Worm (Caenorhabditis elegans) whole organism, mixed stage, embryonic: Measurements from ENCODE around the gene C36C9.6.
"Not testable (repeated sequence)": the region's sequence is repeated elsewhere in the genome, so short reads cannot be mapped to it uniquely, and the experiment has no call there.

ENCODE experiments used
- bed-3 ChIP-seq: fragments of 200-800 bp; sonication (Bioruptor generic); optimal IDR thresholded peaks from 3 replicates; lab custom pipeline; 2018; ENCODE audit warnings: mild to moderate bottlenecking, missing genetic modification characterization, moderate library complexity, missing compliant biosample characterization
- blmp-1 ChIP-seq: fragments of 150-350 bp; optimal IDR thresholded peaks from 2 replicates; lab custom pipeline; 2014; ENCODE audit warnings: missing biosample characterization, missing genetic modification characterization
- ceh-39 ChIP-seq: fragments of 150-350 bp; optimal IDR thresholded peaks from 2 replicates; lab custom pipeline; 2014; ENCODE audit warnings: missing biosample characterization, missing genetic modification characterization
- ceh-43 ChIP-seq: fragments of 200-800 bp; sonication (Bioruptor generic); optimal IDR thresholded peaks from 2 replicates; lab custom pipeline; 2018; ENCODE audit warnings: mild to moderate bottlenecking, missing genetic modification characterization, moderate library complexity, missing compliant biosample characterization
- ceh-83 ChIP-seq: fragments of 200-800 bp; sonication (Bioruptor generic); optimal IDR thresholded peaks from 2 replicates; lab custom pipeline; 2018; ENCODE audit warnings: mild to moderate bottlenecking, missing genetic modification characterization, missing compliant biosample characterization
- ces-1 ChIP-seq: fragments of 150-350 bp; optimal IDR thresholded peaks from 2 replicates; lab custom pipeline; 2014; ENCODE audit warnings: missing biosample characterization, missing genetic modification reagents, missing genetic modification characterization
- cnd-1 ChIP-seq: fragments of 200-800 bp; sonication (Bioruptor generic); optimal IDR thresholded peaks from 2 replicates; lab custom pipeline; 2018; ENCODE audit warnings: mild to moderate bottlenecking, missing genetic modification characterization, missing compliant biosample characterization
- drap-1 ChIP-seq: fragments of 200-800 bp; sonication (Bioruptor generic); optimal IDR thresholded peaks from 3 replicates; lab custom pipeline; 2018; ENCODE audit warnings: mild to moderate bottlenecking, missing genetic modification characterization, missing compliant biosample characterization
- elt-1 ChIP-seq: sonication (generic microtip); optimal IDR thresholded peaks from 2 replicates; lab custom pipeline; 2017; ENCODE audit warnings: missing genetic modification characterization, mild to moderate bottlenecking, missing compliant biosample characterization, antibody characterized with exemption, moderate library complexity, borderline replicate concordance; ENCODE audit not compliant: insufficient read depth
- elt-3 ChIP-seq: fragments of 150-350 bp; optimal IDR thresholded peaks from 2 replicates; lab custom pipeline; 2014; ENCODE audit warnings: missing biosample characterization, missing genetic modification characterization
- ham-2 ChIP-seq: fragments of 200-800 bp; sonication (Bioruptor generic); optimal IDR thresholded peaks from 2 replicates; lab custom pipeline; 2018; ENCODE audit warnings: mild to moderate bottlenecking, missing genetic modification characterization, missing compliant biosample characterization
- hlh-1 ChIP-seq: fragments of 150-350 bp; optimal IDR thresholded peaks from 2 replicates; lab custom pipeline; 2014; ENCODE audit warnings: missing biosample characterization, missing genetic modification reagents, missing genetic modification characterization
- lin-13 ChIP-seq: fragments of 150-350 bp; optimal IDR thresholded peaks from 2 replicates; lab custom pipeline; 2014; ENCODE audit warnings: missing biosample characterization, missing genetic modification characterization
- lin-32 ChIP-seq: fragments of 200-800 bp; sonication (Bioruptor generic); optimal IDR thresholded peaks from 2 replicates; lab custom pipeline; 2018; ENCODE audit warnings: mild to moderate bottlenecking, missing genetic modification characterization, missing compliant biosample characterization
- lsy-2 ChIP-seq: fragments of 150-350 bp; optimal IDR thresholded peaks from 2 replicates; lab custom pipeline; 2014; ENCODE audit warnings: missing biosample characterization, missing genetic modification characterization
- mab-5 ChIP-seq: fragments of 150-350 bp; optimal IDR thresholded peaks from 2 replicates; lab custom pipeline; 2014; ENCODE audit warnings: missing biosample characterization, missing genetic modification characterization
- mep-1 ChIP-seq: fragments of 150-350 bp; optimal IDR thresholded peaks from 2 replicates; lab custom pipeline; 2017; ENCODE audit warnings: missing biosample characterization, missing genetic modification reagents, missing genetic modification characterization, inconsistent platforms
- nhr-12 ChIP-seq: fragments of 150-350 bp; optimal IDR thresholded peaks from 2 replicates; lab custom pipeline; 2014; ENCODE audit warnings: missing biosample characterization, missing genetic modification characterization
- nhr-2 ChIP-seq: fragments of 150-350 bp; optimal IDR thresholded peaks from 2 replicates; lab custom pipeline; 2014; ENCODE audit warnings: missing biosample characterization, missing genetic modification characterization
- nhr-237 ChIP-seq: fragments of 150-350 bp; optimal IDR thresholded peaks from 2 replicates; lab custom pipeline; 2014; ENCODE audit warnings: missing biosample characterization, missing genetic modification characterization
- nhr-28 ChIP-seq: fragments of 150-350 bp; optimal IDR thresholded peaks from 2 replicates; lab custom pipeline; 2014; ENCODE audit warnings: missing biosample characterization, missing genetic modification characterization
- nhr-76 ChIP-seq: sonication (generic microtip); optimal IDR thresholded peaks from 2 replicates; lab custom pipeline; 2017; ENCODE audit warnings: missing biosample characterization, missing genetic modification characterization
- pha-4 ChIP-seq: fragments of 150-350 bp; optimal IDR thresholded peaks from 2 replicates; lab custom pipeline; 2018; ENCODE audit warnings: missing biosample characterization, missing genetic modification reagents, missing genetic modification characterization
- sem-2 ChIP-seq: fragments of 200-800 bp; sonication (Bioruptor generic); optimal IDR thresholded peaks from 2 replicates; lab custom pipeline; 2018; ENCODE audit warnings: mild to moderate bottlenecking, missing genetic modification characterization, missing compliant biosample characterization
- snpc-4 ChIP-seq: fragments of 150-350 bp; optimal IDR thresholded peaks from 2 replicates; lab custom pipeline; 2014; ENCODE audit warnings: missing biosample characterization, missing genetic modification characterization
- sptf-1 ChIP-seq: sonication (generic microtip); optimal IDR thresholded peaks from 2 replicates; lab custom pipeline; 2017; ENCODE audit warnings: mild to moderate bottlenecking, missing genetic modification characterization, moderate library complexity, missing compliant biosample characterization
- tbx-8 ChIP-seq: fragments of 200-800 bp; sonication (Bioruptor generic); optimal IDR thresholded peaks from 2 replicates; lab custom pipeline; 2018; ENCODE audit warnings: mild to moderate bottlenecking, missing genetic modification characterization, moderate library complexity, missing compliant biosample characterization
- unc-120 ChIP-seq: sonication (generic microtip); optimal IDR thresholded peaks from 2 replicates; lab custom pipeline; 2017; ENCODE audit warnings: missing genetic modification characterization, missing compliant biosample characterization; ENCODE audit not compliant: poor library complexity, severe bottlenecking
- unc-39 ChIP-seq: fragments of 150-350 bp; optimal IDR thresholded peaks from 2 replicates; lab custom pipeline; 2014; ENCODE audit warnings: missing biosample characterization, missing genetic modification characterization
- unc-62 ChIP-seq: fragments of 150-350 bp; optimal IDR thresholded peaks from 2 replicates; lab custom pipeline; 2014; ENCODE audit warnings: missing biosample characterization, missing genetic modification reagents, missing genetic modification characterization
- zip-8 ChIP-seq: fragments of 150-350 bp; optimal IDR thresholded peaks from 2 replicates; lab custom pipeline; 2014; ENCODE audit warnings: missing biosample characterization, missing genetic modification characterization
- ztf-11 ChIP-seq: fragments of 150-350 bp; optimal IDR thresholded peaks from 2 replicates; lab custom pipeline; 2014; ENCODE audit warnings: missing biosample characterization, missing genetic modification characterization

The C36C9.6 gene

ce11 chrX:1703840-1704239 is 13.0 kb upstream of the C36C9.6 start, which contains the start of gene C36C9.5:
Gene C36C9.5, minus strand, starts transcription at chrX:1703940.
- no peak for TF ChIP-seq nhr-76 (tag; lab: Kevin White, UChicago)
- no peak for TF ChIP-seq pha-4
- no peak for TF ChIP-seq ceh-39
- no peak for TF ChIP-seq lsy-2 (tag; lab: Kevin White, UChicago)
- TF ChIP-seq unc-120 (tag; lab: Kevin White, UChicago), result no peak
- no peak for TF ChIP-seq elt-3 (tag; lab: Kevin White, UChicago)
- no peak for TF ChIP-seq ceh-43 (GFP tag; lab: Kevin White, UChicago)
- no peak for TF ChIP-seq zip-8 (tag; lab: Kevin White, UChicago)
- no peak for TF ChIP-seq drap-1 (GFP tag; lab: Kevin White, UChicago)
- no peak for TF ChIP-seq mep-1 (tag; lab: Kevin White, UChicago)
- TF ChIP-seq cnd-1 (tag; lab: Kevin White, UChicago), result no peak
- TF ChIP-seq hlh-1 (tag; lab: Kevin White, UChicago), result no peak
- no peak for TF ChIP-seq nhr-28
- TF ChIP-seq ztf-11 (tag; lab: Kevin White, UChicago), result no peak
- no peak for TF ChIP-seq tbx-8 (GFP tag; lab: Kevin White, UChicago)
- TF ChIP-seq unc-62 (GFP tag; lab: Kevin White, UChicago), result no peak
- TF ChIP-seq nhr-237 (tag; lab: Kevin White, UChicago), result no peak
- TF ChIP-seq sem-2 (GFP tag; lab: Kevin White, UChicago), result no peak
- TF ChIP-seq ces-1, result no peak

ce11 chrX:1703049-1703448 is 12.3 kb upstream of the C36C9.6 start:
- TF ChIP-seq snpc-4 (no peak), unc-39 (no peak), ceh-39 (no peak), lin-13 (tag; lab: Kevin White, UChicago) (no peak), lin-32 (GFP tag; lab: Kevin White, UChicago) (no peak), hlh-1 (tag; lab: Kevin White, UChicago) (no peak), nhr-76 (tag; lab: Kevin White, UChicago) (no peak), elt-3 (tag; lab: Kevin White, UChicago) (no peak), unc-62 (GFP tag; lab: Kevin White, UChicago) (no peak), bed-3 (no peak), nhr-28 (no peak), cnd-1 (tag; lab: Kevin White, UChicago) (no peak), ham-2 (no peak), nhr-12 (tag; lab: Kevin White, UChicago) (no peak), blmp-1 (tag; lab: Kevin White, UChicago) (no peak), ceh-83 (GFP tag; lab: Kevin White, UChicago) (no peak), ceh-43 (GFP tag; lab: Kevin White, UChicago) (no peak), elt-1 (tag; lab: Kevin White, UChicago) (no peak)

ce11 chrX:1698476-1698875 is 7.7 kb upstream of the C36C9.6 start:
- TF ChIP-seq lin-13 (tag; lab: Kevin White, UChicago) (no peak), ham-2 (no peak), pha-4 (no peak), hlh-1 (tag; lab: Kevin White, UChicago) (no peak), nhr-2 (tag; lab: Kevin White, UChicago) (no peak), sem-2 (GFP tag; lab: Kevin White, UChicago) (no peak), drap-1 (GFP tag; lab: Kevin White, UChicago) (no peak), ceh-83 (GFP tag; lab: Kevin White, UChicago) (no peak), sptf-1 (no peak), tbx-8 (GFP tag; lab: Kevin White, UChicago) (no peak), unc-120 (tag; lab: Kevin White, UChicago) (no peak), ceh-43 (GFP tag; lab: Kevin White, UChicago) (no peak), ceh-39 (no peak), zip-8 (tag; lab: Kevin White, UChicago) (no peak), unc-39 (no peak), ztf-11 (tag; lab: Kevin White, UChicago) (no peak), bed-3 (no peak), lin-32 (GFP tag; lab: Kevin White, UChicago) (no peak), mab-5 (tag; lab: Kevin White, UChicago) (no peak)

DNA sequence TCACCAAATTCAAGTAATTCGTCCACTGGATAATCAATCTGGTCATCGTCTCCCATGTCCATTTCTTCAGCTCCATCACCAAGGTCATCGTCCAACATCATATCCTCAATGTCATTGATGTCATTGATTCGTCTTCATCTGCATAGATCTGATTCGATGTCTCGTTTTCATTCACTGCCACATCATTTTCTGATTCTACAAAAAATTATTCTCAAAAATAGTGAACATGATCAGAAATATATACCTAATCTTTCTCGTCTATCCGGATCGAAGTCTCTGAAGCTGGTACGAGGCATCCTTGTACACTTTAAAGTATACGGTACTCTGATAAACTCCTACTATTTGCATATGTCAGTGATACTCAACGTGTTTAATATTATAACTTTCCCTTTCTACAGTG is 6.1 kb upstream of the C36C9.6 start, which contains the start of gene C36C9.4:
C36C9.4 (minus strand) TSS at position 101 of the 400 bp plus-strand sequence.
- TF ChIP-seq ceh-83 (GFP tag; lab: Kevin White, UChicago); elt-3 (tag; lab: Kevin White, UChicago); ceh-39: not testable (repeated sequence)
